Fruit fly (Drosophila melanogaster) whole organism: ENCODE data around the gene CG4849.
"Not testable (repeated sequence)": the region's sequence is repeated elsewhere in the genome, so short reads cannot be mapped to it uniquely, and the experiment has no call there.

Experiments
- CG8478 ChIP-seq: fragments of >200 bp; optimal IDR thresholded peaks from 2 replicates; lab custom pipeline; 2018; ENCODE audit warnings: inconsistent platforms
- Dll ChIP-seq: fragments of >200 bp; optimal IDR thresholded peaks from 2 replicates; lab custom pipeline; 2017
- EcR ChIP-seq, 2 experiments: fragments of >200 bp; optimal IDR thresholded peaks; 2 replicates each; lab custom pipeline; 2017; ENCODE audit warnings: missing biosample characterization in 2 of 2, missing genetic modification characterization in 2 of 2, missing genetic modification reagents in 2 of 2
- pan ChIP-seq: fragments of >200 bp; optimal IDR thresholded peaks from 2 replicates; lab custom pipeline; 2017
- psq ChIP-seq: fragments of >200 bp; optimal IDR thresholded peaks from 2 replicates; lab custom pipeline; 2017
- usp ChIP-seq: fragments of >200 bp; optimal IDR thresholded peaks from 2 replicates; lab custom pipeline; 2017; ENCODE audit warnings: missing biosample characterization, missing genetic modification characterization, mixed read lengths

dm6 chr3R:27959145-27959544 is 4.1 kb upstream of the CG4849 start, which contains the start of the genes CG42487 and CG4884:
- TF ChIP-seq pan (lab: Kevin White, UChicago); EcR (GFP tag; optimal IDR thresholded peaks at IDR 0.05; lab: Kevin White, UChicago); psq (lab: Kevin White, UChicago); usp; CG8478; Dll (lab: Kevin White, UChicago): not testable (repeated sequence)
